Worm (Caenorhabditis elegans) whole organism, L3 larva: ENCODE results near the gene del-1.
A peak's percentile ranks its signal among the peaks of the same experiment; 100 is the strongest.

Experiments used
- R02D3.7 ChIP-seq: fragments of 150-350 bp; optimal IDR thresholded peaks from 2 replicates; lab custom pipeline; 2014; ENCODE audit warnings: missing biosample characterization, missing genetic modification characterization
- ZK546.5 ChIP-seq: sonication (generic microtip); optimal IDR thresholded peaks from 2 replicates; lab custom pipeline; 2017; ENCODE audit warnings: missing biosample characterization, missing genetic modification characterization
- aly-2 ChIP-seq: fragments of 150-350 bp; optimal IDR thresholded peaks from 2 replicates; lab custom pipeline; 2014; ENCODE audit warnings: missing biosample characterization, missing genetic modification characterization
- ceh-28 ChIP-seq: fragments of 150-350 bp; optimal IDR thresholded peaks from 2 replicates; lab custom pipeline; 2014; ENCODE audit warnings: missing biosample characterization, missing genetic modification reagents, missing genetic modification characterization
- ceh-82 ChIP-seq: fragments of 150-350 bp; optimal IDR thresholded peaks from 2 replicates; lab custom pipeline; 2014; ENCODE audit warnings: missing biosample characterization, missing genetic modification characterization
- ceh-9 ChIP-seq: sonication (generic microtip); optimal IDR thresholded peaks from 2 replicates; lab custom pipeline; 2018; ENCODE audit warnings: missing biosample characterization, missing genetic modification characterization
- daf-12 ChIP-seq: fragments of 150-350 bp; optimal IDR thresholded peaks from 2 replicates; lab custom pipeline; 2014; ENCODE audit warnings: missing biosample characterization, missing genetic modification reagents, missing genetic modification characterization
- elt-1 ChIP-seq: fragments of 150-350 bp; optimal IDR thresholded peaks from 2 replicates; lab custom pipeline; 2014; ENCODE audit warnings: missing biosample characterization, missing genetic modification characterization
- elt-2 ChIP-seq: sonication (generic microtip); optimal IDR thresholded peaks from 2 replicates; lab custom pipeline; 2016; ENCODE audit warnings: missing genetic modification reagents, mild to moderate bottlenecking, missing genetic modification characterization, missing compliant biosample characterization
- elt-3 ChIP-seq, 3 experiments: fragments of 150-350 bp in 1 of 3; sonication (generic microtip) in 2 of 3; optimal IDR thresholded peaks; 2 replicates in 2 of 3; 4 replicates in 1 of 3; lab custom pipeline; 2014 to 2017; ENCODE audit warnings: missing biosample characterization in 3 of 3, missing genetic modification characterization in 3 of 3
- eor-1 ChIP-seq, 2 experiments: fragments of 150-350 bp; optimal IDR thresholded peaks; 2 replicates each; lab custom pipeline; 2014 to 2018; ENCODE audit warnings: missing biosample characterization in 2 of 2, missing genetic modification characterization in 2 of 2
- fkh-2 ChIP-seq: fragments of 150-350 bp; optimal IDR thresholded peaks from 2 replicates; lab custom pipeline; 2014; ENCODE audit warnings: missing biosample characterization, missing genetic modification reagents, missing genetic modification characterization
- fos-1 ChIP-seq: fragments of 150-350 bp; optimal IDR thresholded peaks from 2 replicates; lab custom pipeline; 2014; ENCODE audit warnings: missing biosample characterization, missing genetic modification characterization
- jun-1 ChIP-seq: fragments of 150-350 bp; optimal IDR thresholded peaks from 2 replicates; lab custom pipeline; 2014; ENCODE audit warnings: missing biosample characterization, missing genetic modification reagents, missing genetic modification characterization
- mdl-1 ChIP-seq: fragments of 150-350 bp; optimal IDR thresholded peaks from 2 replicates; lab custom pipeline; 2014; ENCODE audit warnings: missing biosample characterization, missing genetic modification characterization
- mml-1 ChIP-seq: fragments of 150-350 bp; sonication (generic microtip); optimal IDR thresholded peaks from 3 replicates; lab custom pipeline; 2014; ENCODE audit warnings: missing biosample characterization, missing genetic modification characterization
- nfya-1 ChIP-seq: sonication (generic microtip); optimal IDR thresholded peaks from 2 replicates; lab custom pipeline; 2017; ENCODE audit warnings: missing genetic modification characterization, mild to moderate bottlenecking, missing compliant biosample characterization, antibody characterized with exemption, moderate library complexity; ENCODE audit not compliant: insufficient read depth
- nhr-11 ChIP-seq: fragments of 150-350 bp; optimal IDR thresholded peaks from 2 replicates; lab custom pipeline; 2014; ENCODE audit warnings: missing biosample characterization, missing genetic modification characterization
- nhr-237 ChIP-seq: fragments of 150-350 bp; optimal IDR thresholded peaks from 2 replicates; lab custom pipeline; 2014; ENCODE audit warnings: missing biosample characterization, missing genetic modification characterization
- nhr-25 ChIP-seq: sonication (generic microtip); optimal IDR thresholded peaks from 2 replicates; lab custom pipeline; 2017; ENCODE audit warnings: missing biosample characterization, missing genetic modification characterization
- nhr-43 ChIP-seq: sonication (generic microtip); optimal IDR thresholded peaks from 2 replicates; lab custom pipeline; 2016; ENCODE audit warnings: mild to moderate bottlenecking, missing genetic modification characterization, missing compliant biosample characterization; ENCODE audit not compliant: poor library complexity, severe bottlenecking
- nhr-67 ChIP-seq: fragments of 150-350 bp; optimal IDR thresholded peaks from 2 replicates; lab custom pipeline; 2014; ENCODE audit warnings: missing biosample characterization, missing genetic modification characterization
- pha-4 ChIP-seq: fragments of 150-350 bp; optimal IDR thresholded peaks from 2 replicates; lab custom pipeline; 2014; ENCODE audit warnings: missing biosample characterization, missing genetic modification reagents, missing genetic modification characterization
- sea-2 ChIP-seq: fragments of 150-350 bp; sonication (generic microtip); optimal IDR thresholded peaks from 4 replicates; lab custom pipeline; 2014; ENCODE audit warnings: missing biosample characterization, missing genetic modification reagents, missing genetic modification characterization
- skn-1 ChIP-seq: fragments of 150-350 bp; optimal IDR thresholded peaks from 2 replicates; lab custom pipeline; 2014; ENCODE audit warnings: missing biosample characterization, missing genetic modification characterization
- tbx-2 ChIP-seq: sonication (generic microtip); optimal IDR thresholded peaks from 2 replicates; lab custom pipeline; 2016; ENCODE audit warnings: mild to moderate bottlenecking, missing genetic modification characterization, missing compliant biosample characterization
- unc-39 ChIP-seq: sonication (generic microtip); optimal IDR thresholded peaks from 4 replicates; lab custom pipeline; 2017; ENCODE audit warnings: missing biosample characterization, missing genetic modification characterization
- unc-62 ChIP-seq: fragments of 150-350 bp; sonication (generic microtip); optimal IDR thresholded peaks from 4 replicates; lab custom pipeline; 2014; ENCODE audit warnings: missing biosample characterization, missing genetic modification reagents, missing genetic modification characterization
- zag-1 ChIP-seq: fragments of 150-350 bp; optimal IDR thresholded peaks from 2 replicates; lab custom pipeline; 2014; ENCODE audit warnings: missing biosample characterization, missing genetic modification characterization
- ztf-11 ChIP-seq: fragments of 150-350 bp; optimal IDR thresholded peaks from 2 replicates; lab custom pipeline; 2014; ENCODE audit warnings: missing biosample characterization, missing genetic modification characterization
- ztf-4 ChIP-seq: fragments of 150-350 bp; optimal IDR thresholded peaks from 2 replicates; lab custom pipeline; 2014; ENCODE audit warnings: missing biosample characterization, missing genetic modification characterization

Gene del-1

DNA sequence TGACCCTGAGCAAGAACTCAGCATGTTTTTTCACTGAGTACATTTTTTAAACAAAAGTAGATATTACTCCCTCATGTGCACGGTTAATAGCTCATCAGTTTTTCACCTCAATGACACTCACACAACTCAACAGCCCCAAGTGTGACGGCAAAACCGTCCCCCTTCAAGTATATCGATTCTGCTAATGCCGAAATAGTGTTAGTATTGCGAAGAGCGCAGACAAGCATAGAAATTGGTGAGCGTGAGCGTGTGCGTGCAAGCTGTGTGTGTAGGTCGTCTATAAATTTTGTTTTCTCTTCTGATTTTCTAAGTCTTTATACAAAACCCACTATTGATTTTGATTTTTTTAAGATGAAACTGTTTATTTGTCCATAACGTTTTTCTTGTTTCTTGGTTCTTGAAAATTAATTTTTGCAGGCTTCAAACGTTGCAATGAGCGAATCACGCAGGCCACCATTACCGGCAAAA, 29.6 kb upstream of the del-1 start, which contains the start of gene K04C1.2 (continued):
- TF ChIP-seq nhr-237 (tag; lab: Kevin White, UChicago) (no peak), nhr-11 (tag; lab: Kevin White, UChicago) (no peak), ceh-82 (tag; lab: Kevin White, UChicago) (no peak), elt-1 (no peak), mdl-1 (tag; lab: Kevin White, UChicago) (no peak), ceh-28 (tag; lab: Kevin White, UChicago) (peak; percentile 61), ZK546.5 (tag; lab: Kevin White, UChicago) (no peak), unc-39 (tag; lab: Kevin White, UChicago) (no peak)

ce11 chrX:14240205-14240604, 27.7 kb upstream of the del-1 start:
- TF ChIP-seq pha-4 (tag; lab: Kevin White, UChicago), result no peak
- no peak for TF ChIP-seq nhr-25 (tag; lab: Kevin White, UChicago)
- no peak for TF ChIP-seq elt-3 (tag; optimal IDR thresholded peaks at IDR 0.05; lab: Kevin White, UChicago)
- TF ChIP-seq nhr-237 (tag; lab: Kevin White, UChicago), result no peak
- no peak for TF ChIP-seq ztf-11 (tag; lab: Kevin White, UChicago)
- no peak for TF ChIP-seq R02D3.7
- no peak for TF ChIP-seq tbx-2 (tag; lab: Kevin White, UChicago)
- no peak for TF ChIP-seq ceh-9 (tag; lab: Kevin White, UChicago)
- no peak for TF ChIP-seq aly-2 (tag; lab: Kevin White, UChicago)
- TF ChIP-seq mdl-1 (tag; lab: Kevin White, UChicago), result no peak
- no peak for TF ChIP-seq skn-1
- TF ChIP-seq eor-1 (tag; optimal IDR thresholded peaks at IDR 0.05; lab: Kevin White, UChicago), result no peak

DNA sequence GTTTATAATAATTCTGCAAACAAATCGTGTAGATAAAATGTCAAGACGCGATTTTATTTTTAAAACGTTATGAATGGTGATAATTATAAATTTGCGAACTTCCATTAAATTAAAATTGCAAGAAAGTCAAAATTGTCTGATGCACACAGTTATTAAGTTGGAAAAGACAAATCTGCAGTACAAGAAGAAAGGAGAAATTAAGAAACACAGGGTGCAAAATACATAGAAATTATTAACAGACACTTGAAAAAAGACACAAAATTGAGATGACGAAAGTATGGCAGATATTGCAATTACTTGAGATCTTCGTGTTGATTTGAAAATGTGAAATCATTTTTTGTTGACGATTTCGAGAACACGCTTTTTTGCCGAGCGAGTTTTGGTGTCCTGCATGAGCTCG, 26.4 kb upstream of the del-1 start:
- no peak for TF ChIP-seq nhr-237 (tag; lab: Kevin White, UChicago)
- TF ChIP-seq nhr-43, result no peak
- no peak for TF ChIP-seq ceh-82 (tag; lab: Kevin White, UChicago)
- no peak for TF ChIP-seq skn-1
- TF ChIP-seq unc-39 (tag; lab: Kevin White, UChicago), result no peak
- TF ChIP-seq fkh-2 (tag; lab: Kevin White, UChicago), result no peak
- TF ChIP-seq ceh-28 (tag; lab: Kevin White, UChicago), result no peak
- TF ChIP-seq mml-1, result no peak
- no peak for TF ChIP-seq unc-62
- TF ChIP-seq daf-12 (tag; lab: Kevin White, UChicago), result no peak
- no peak for TF ChIP-seq elt-1
- TF ChIP-seq sea-2 (GFP tag; lab: Kevin White, UChicago), result no peak
- TF ChIP-seq, all 47 proteins: peak for 0

DNA sequence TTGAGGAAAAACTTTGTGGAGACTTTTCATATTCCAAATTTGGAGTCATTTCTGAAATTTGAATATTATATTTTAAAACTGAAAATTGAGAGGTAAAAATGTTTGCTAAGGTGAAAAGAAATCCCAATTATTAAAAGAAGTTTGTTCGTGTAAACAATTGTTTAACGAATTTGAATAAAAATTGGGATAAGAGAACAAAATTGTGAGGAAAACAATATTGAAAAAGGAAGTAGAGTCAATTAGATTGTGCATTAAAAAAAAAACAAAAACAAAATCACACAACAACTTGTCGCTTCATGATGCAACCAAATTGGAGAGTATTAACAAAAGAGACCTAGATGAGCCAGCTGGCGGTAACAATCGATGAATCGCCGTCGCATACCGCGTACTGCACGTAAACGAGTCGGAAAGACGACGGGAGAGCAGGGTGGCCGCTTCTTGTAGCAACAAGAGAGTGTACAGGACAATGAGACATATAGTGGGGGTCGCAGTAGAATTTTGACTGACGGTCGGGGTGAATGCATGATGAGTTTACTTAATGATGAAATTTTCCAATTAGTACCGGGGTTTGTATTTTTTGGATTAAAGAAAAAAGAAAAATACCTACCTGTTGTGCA, 24.4 kb upstream of the del-1 start, which contains the start of gene K04C1.3:
TSS of gene K04C1.3 (minus strand) at position 51 of the 617 bp plus-strand sequence.
- TF ChIP-seq zag-1 (tag; lab: Kevin White, UChicago) (no peak), elt-2 (peak; percentile 3)

- TF ChIP-seq nhr-67, result no peak
- TF ChIP-seq elt-2, result peak; percentile 21
- no peak for TF ChIP-seq tbx-2 (tag; lab: Kevin White, UChicago)
- TF ChIP-seq unc-62, result no peak
- no peak for TF ChIP-seq nfya-1 (tag; lab: Kevin White, UChicago)
- no peak for TF ChIP-seq elt-1
- TF ChIP-seq ztf-4 (tag; lab: Kevin White, UChicago), result no peak
- no peak for TF ChIP-seq skn-1
Measured at ce11 chrX:14244493-14244892, 23.4 kb upstream of the del-1 start.

- TF ChIP-seq nhr-25 (tag; lab: Kevin White, UChicago) (no peak), unc-62 (no peak), jun-1 (no peak), fos-1 (tag; lab: Kevin White, UChicago) (no peak), elt-1 (no peak), skn-1 (no peak)
Measured at ce11 chrX:14246518-14246917, 21.4 kb upstream of the del-1 start, which contains the start of gene mlc-6. mlc-6 (minus strand) TSS chrX:14246618.
